Worm (Caenorhabditis elegans): Measurements from ENCODE around the gene T08D2.8.
"Not testable (repeated sequence)": the region's sequence is repeated elsewhere in the genome, so short reads cannot be mapped to it uniquely, and the experiment has no call there.

DNA sequence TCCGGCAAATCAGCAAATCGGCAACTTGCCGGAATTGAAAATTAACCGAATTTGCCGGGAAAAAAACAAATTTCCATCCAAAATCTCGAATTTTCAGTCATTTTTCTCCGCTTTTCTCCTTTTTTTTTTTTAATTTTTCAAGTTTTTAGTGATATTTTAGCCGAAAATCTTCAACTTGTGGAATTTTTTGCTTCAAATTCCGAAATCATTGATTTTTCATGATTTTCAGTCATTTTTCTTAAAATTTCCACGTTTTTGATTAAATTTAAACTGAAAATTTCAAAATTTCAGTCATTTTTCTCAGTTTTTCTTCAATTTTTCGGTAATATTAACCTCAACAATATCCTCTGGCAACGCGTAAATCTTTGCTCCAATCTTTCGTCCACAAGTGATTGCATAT, 17.1 kb downstream of the T08D2.8 start, which contains the start of gene Y73B3B.3:
- not testable (repeated sequence) for TF ChIP-seq dao-5, him-1 (tag; optimal IDR thresholded peaks at IDR 0.05)
